Fruit fly (Drosophila melanogaster): ENCODE measurements around the gene CG42268.

Gene CG42268

DNA sequence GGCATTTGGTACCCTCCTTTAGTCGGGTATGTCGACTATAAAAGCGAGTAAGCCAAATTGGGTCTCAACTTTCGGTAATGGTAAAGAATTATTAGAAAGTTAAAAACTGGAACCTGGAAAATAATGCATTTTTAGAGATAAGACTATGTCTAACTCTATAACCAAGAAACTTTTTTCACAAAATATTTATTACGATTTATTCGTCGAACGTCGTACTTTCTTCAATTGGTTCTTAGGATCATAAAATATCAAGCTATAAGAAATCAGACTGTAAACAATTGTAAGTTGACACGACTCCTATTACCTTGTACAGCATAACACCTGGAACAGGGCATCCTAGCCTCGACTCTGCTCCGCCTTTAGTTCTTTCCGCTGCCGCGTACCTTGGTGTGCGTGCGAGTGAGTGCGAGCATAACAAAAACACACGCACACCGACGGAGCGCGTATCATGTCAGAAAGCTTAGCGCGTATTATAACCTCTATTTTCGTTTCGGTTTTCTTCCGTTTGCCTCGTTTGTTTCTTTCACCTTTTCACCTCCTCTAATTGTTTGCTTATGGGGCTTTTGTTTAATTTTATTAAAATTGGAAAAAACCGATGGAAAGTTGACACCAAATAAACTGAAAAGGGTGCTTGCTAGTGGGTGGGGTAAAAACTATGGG is 67.2 kb downstream of the CG42268 start:
- TF ChIP-seq CG8478 (optimal IDR thresholded peaks at IDR 0.05) = no peak
- TF ChIP-seq pan (optimal IDR thresholded peaks at IDR 0.05) = peak; percentile 92
- TF ChIP-seq Dll (optimal IDR thresholded peaks at IDR 0.05) = peak; percentile 47
- TF ChIP-seq EcR (GFP tag; optimal IDR thresholded peaks at IDR 0.05) = no peak

DNA sequence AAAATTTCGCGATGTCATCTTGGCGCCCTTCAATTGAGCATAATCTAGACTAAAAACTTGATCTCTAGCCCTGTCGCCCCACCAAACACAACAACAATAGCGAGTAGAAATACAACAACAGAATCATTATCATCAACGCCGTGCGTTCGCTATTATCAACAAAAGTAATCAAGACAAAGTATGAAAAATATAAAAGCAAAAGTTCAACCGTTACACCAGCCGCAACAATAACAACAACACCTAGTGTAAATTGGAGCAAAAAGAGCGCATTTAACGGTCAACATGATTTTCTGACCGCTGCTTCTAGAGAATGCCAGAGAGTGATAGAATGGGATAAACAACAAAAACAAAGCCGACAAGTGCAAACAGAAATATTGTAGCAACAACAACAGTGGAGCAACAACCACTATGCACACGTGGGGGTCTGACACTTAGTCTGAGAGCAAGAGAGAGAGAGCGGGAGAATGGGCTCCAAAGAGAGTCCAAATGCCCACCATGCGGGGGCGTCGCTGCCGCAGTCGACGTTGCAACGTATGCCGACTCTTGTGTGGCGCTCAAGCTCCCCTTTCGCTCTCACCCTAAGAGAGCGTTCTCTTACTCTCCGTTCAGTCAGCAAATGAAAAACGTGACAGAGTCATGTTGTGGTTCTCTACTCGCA is 67.8 kb downstream of the CG42268 start:
- no peak for TF ChIP-seq EcR (GFP tag; optimal IDR thresholded peaks at IDR 0.05)
- no peak for TF ChIP-seq usp (GFP tag; optimal IDR thresholded peaks at IDR 0.05)
- no peak for TF ChIP-seq pan (optimal IDR thresholded peaks at IDR 0.05)
- TF ChIP-seq CG8478 (optimal IDR thresholded peaks at IDR 0.05) = no peak
- no peak for TF ChIP-seq psq (optimal IDR thresholded peaks at IDR 0.05)
- TF ChIP-seq Dll (optimal IDR thresholded peaks at IDR 0.05) = no peak

DNA sequence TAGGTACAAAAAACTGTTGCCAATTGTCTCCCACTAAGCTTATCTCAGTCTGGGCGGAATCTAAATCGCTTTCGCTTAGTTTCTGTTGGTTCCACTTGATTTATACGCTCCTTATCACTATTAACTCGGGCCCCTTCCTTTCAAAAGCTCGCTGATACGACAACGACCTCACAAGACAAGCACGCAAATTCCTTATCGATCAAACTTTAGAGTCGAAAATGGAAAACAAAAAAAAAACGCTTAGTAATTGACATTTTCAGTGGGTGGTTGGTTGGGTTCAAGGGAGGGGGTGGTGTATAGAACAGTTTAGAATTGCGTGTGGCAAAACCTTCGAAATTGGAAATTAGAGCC is 68.7 kb downstream of the CG42268 start:
- TF ChIP-seq psq (optimal IDR thresholded peaks at IDR 0.05) (no peak), usp (GFP tag; optimal IDR thresholded peaks at IDR 0.05) (no peak), EcR (GFP tag; optimal IDR thresholded peaks at IDR 0.05) (no peak), Dll (optimal IDR thresholded peaks at IDR 0.05) (no peak), CG8478 (optimal IDR thresholded peaks at IDR 0.05) (no peak), pan (optimal IDR thresholded peaks at IDR 0.05) (no peak)

dm6 chr3L:9690798-9691475 is 69.3 kb downstream of the CG42268 start:
- TF ChIP-seq Dll (optimal IDR thresholded peaks at IDR 0.05) = no peak
- no peak for TF ChIP-seq pan (optimal IDR thresholded peaks at IDR 0.05)
- TF ChIP-seq usp (GFP tag; optimal IDR thresholded peaks at IDR 0.05) = no peak
- no peak for TF ChIP-seq EcR (GFP tag; optimal IDR thresholded peaks at IDR 0.05)
- no peak for TF ChIP-seq CG8478 (optimal IDR thresholded peaks at IDR 0.05)
- no peak for TF ChIP-seq psq (optimal IDR thresholded peaks at IDR 0.05)

- TF ChIP-seq pan (optimal IDR thresholded peaks at IDR 0.05) (no peak), usp (GFP tag; optimal IDR thresholded peaks at IDR 0.05) (no peak), Dll (optimal IDR thresholded peaks at IDR 0.05) (no peak), EcR (GFP tag; optimal IDR thresholded peaks at IDR 0.05) (no peak), psq (optimal IDR thresholded peaks at IDR 0.05) (no peak), CG8478 (optimal IDR thresholded peaks at IDR 0.05) (no peak)
Observed at dm6 chr3L:9689809-9690208, 70.4 kb downstream of the CG42268 start.

DNA sequence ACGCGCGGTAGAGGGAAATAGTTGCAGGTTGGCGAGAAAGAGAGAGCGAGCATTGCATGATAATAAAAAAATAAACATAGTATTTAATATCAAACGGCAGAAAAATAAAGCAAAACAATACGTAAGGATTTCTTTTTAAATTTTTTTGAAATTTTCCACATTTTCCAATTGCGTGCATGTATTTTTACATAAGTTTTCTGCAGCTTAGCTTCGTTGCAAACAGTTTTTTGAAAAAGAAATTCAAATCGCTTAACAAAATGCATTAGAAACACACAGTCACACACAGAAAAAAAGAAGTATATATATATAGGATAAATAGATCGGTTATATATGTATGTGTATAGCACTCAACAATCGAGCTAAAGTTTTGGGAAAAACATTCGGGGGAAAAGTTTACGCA is 71.5 kb downstream of the CG42268 start:
- TF ChIP-seq Dll (optimal IDR thresholded peaks at IDR 0.05) (no peak), CG8478 (optimal IDR thresholded peaks at IDR 0.05) (no peak), pan (optimal IDR thresholded peaks at IDR 0.05) (no peak), usp (GFP tag; optimal IDR thresholded peaks at IDR 0.05) (no peak), psq (optimal IDR thresholded peaks at IDR 0.05) (no peak), EcR (GFP tag; optimal IDR thresholded peaks at IDR 0.05) (no peak)

DNA sequence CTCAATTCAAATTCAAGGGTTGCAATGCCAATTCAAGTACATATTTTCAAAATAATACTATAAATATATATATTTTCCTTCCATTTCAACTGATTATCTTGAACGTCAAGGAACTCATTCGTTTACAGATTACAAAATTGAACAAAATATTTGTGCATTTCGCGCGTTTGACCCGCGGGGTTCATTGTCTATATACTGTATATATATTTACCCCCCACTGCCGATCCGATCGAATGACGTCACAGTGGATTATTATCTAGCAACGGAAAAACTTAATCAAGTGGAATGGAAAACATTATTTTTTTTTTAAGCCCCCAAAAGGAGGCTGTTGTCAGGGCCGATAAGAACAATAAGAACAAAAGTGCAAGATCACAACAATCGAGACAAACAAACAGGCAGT is 72.7 kb downstream of the CG42268 start:
- no peak for TF ChIP-seq psq (optimal IDR thresholded peaks at IDR 0.05)
- TF ChIP-seq Dll (optimal IDR thresholded peaks at IDR 0.05) = no peak
- TF ChIP-seq pan (optimal IDR thresholded peaks at IDR 0.05) = no peak
- TF ChIP-seq CG8478 (optimal IDR thresholded peaks at IDR 0.05) = no peak
- no peak for TF ChIP-seq usp (GFP tag; optimal IDR thresholded peaks at IDR 0.05)
- no peak for TF ChIP-seq EcR (GFP tag; optimal IDR thresholded peaks at IDR 0.05)

- TF ChIP-seq pan (optimal IDR thresholded peaks at IDR 0.05) = no peak
- TF ChIP-seq CG8478 (optimal IDR thresholded peaks at IDR 0.05) = no peak
- no peak for TF ChIP-seq psq (optimal IDR thresholded peaks at IDR 0.05)
- no peak for TF ChIP-seq EcR (GFP tag; optimal IDR thresholded peaks at IDR 0.05)
- no peak for TF ChIP-seq Dll (optimal IDR thresholded peaks at IDR 0.05)
- no peak for TF ChIP-seq usp (GFP tag; optimal IDR thresholded peaks at IDR 0.05)
Observed at dm6 chr3L:9684871-9685270, 75.3 kb downstream of the CG42268 start, which contains the start of gene CG16719. Gene CG16719, plus strand, starts transcription at chr3L:9685171.
